Worm (Caenorhabditis elegans): Measurements from ENCODE around the gene F13H10.6.

DNA sequence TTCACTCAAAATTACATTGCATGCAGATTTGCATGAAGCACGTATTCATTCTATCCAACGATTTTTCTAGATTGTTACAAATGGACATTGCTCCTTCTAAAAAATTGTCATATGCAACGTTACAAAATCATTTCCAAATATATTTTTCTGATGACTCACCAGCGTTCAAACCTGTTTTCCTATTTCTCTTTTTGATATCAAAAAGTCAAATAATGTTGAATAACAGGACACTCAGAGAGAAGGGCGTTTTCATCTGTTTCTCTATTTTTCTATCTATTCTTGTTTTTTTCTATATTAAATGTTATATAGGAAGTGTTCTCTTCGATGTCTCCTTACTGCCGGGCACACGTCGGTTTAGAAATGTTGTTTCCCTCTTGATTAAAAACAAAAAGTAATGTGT lies 2.2 kb upstream of the F13H10.6 start:
- TF ChIP-seq tbx-37 (GFP tag; conservative IDR thresholded peaks at IDR 0.05) (no peak), F13C5.2 (tag; optimal IDR thresholded peaks at IDR 0.05) (no peak)
